Fruit fly (Drosophila melanogaster) whole organism, embryonic: ENCODE results near the gene CG8944.
A peak's percentile ranks its signal among the peaks of the same experiment; 100 is the strongest.

Source experiments
- Antp ChIP-seq: fragments of 200-800 bp; sonication (Bioruptor generic); optimal IDR thresholded peaks from 3 replicates; lab custom pipeline; 2016; ENCODE audit warnings: missing biosample characterization, missing genetic modification characterization
- B-H2 ChIP-seq: fragments of 200-800 bp; sonication (Bioruptor generic); optimal IDR thresholded peaks from 2 replicates; lab custom pipeline; 2018; ENCODE audit warnings: missing biosample characterization, mild to moderate bottlenecking, missing genetic modification characterization
- Blimp-1 ChIP-seq: fragments of 200-800 bp; sonication (Bioruptor generic); optimal IDR thresholded peaks from 3 replicates; lab custom pipeline; 2018; ENCODE audit warnings: missing biosample characterization, missing genetic modification characterization, mild to moderate bottlenecking, moderate library complexity, missing genetic modification reagents
- CG10462 ChIP-seq: fragments of 200-800 bp; sonication (Bioruptor generic); optimal IDR thresholded peaks from 2 replicates; lab custom pipeline; 2016; ENCODE audit warnings: missing biosample characterization, missing genetic modification characterization
- CG13424 ChIP-seq: fragments of 200-800 bp; sonication (Bioruptor generic); optimal IDR thresholded peaks from 2 replicates; lab custom pipeline; 2019; ENCODE audit warnings: missing biosample characterization, mild to moderate bottlenecking, missing genetic modification characterization, moderate library complexity
- CG13894 ChIP-seq: fragments of 200-800 bp; sonication (Bioruptor generic); optimal IDR thresholded peaks from 3 replicates; lab custom pipeline; 2018; ENCODE audit warnings: missing biosample characterization, mild to moderate bottlenecking, missing genetic modification characterization, moderate library complexity
- CG15514 ChIP-seq: fragments of 200-800 bp; sonication (Bioruptor generic); optimal IDR thresholded peaks from 3 replicates; lab custom pipeline; 2017; ENCODE audit warnings: missing biosample characterization, missing genetic modification characterization, mild to moderate bottlenecking, moderate library complexity, missing genetic modification reagents
- CG15601 ChIP-seq: fragments of 200-800 bp; sonication (Bioruptor generic); optimal IDR thresholded peaks from 3 replicates; lab custom pipeline; 2019; ENCODE audit warnings: missing biosample characterization, mild to moderate bottlenecking, missing genetic modification characterization, moderate library complexity
- CG15696 ChIP-seq: fragments of 200-800 bp; sonication (Bioruptor generic); optimal IDR thresholded peaks from 2 replicates; lab custom pipeline; 2019; ENCODE audit warnings: missing biosample characterization, mild to moderate bottlenecking, missing genetic modification characterization, moderate library complexity
- CG17186 ChIP-seq: fragments of 200-800 bp; sonication (Bioruptor generic); optimal IDR thresholded peaks from 3 replicates; lab custom pipeline; 2017; ENCODE audit warnings: missing biosample characterization, missing genetic modification reagents, missing genetic modification characterization
- CG17802 ChIP-seq: fragments of 200-800 bp; sonication (Bioruptor generic); optimal IDR thresholded peaks from 2 replicates; lab custom pipeline; 2018; ENCODE audit warnings: missing biosample characterization, mild to moderate bottlenecking, missing genetic modification characterization, moderate library complexity
- CG18262 ChIP-seq: fragments of 200-800 bp; optimal IDR thresholded peaks from 3 replicates; lab custom pipeline; 2019; ENCODE audit warnings: missing biosample characterization, mild to moderate bottlenecking, missing genetic modification characterization, moderate library complexity
- CG18599 ChIP-seq: fragments of 200-800 bp; sonication (Bioruptor generic); optimal IDR thresholded peaks from 3 replicates; lab custom pipeline; 2017; ENCODE audit warnings: missing biosample characterization, missing genetic modification characterization, mild to moderate bottlenecking, moderate library complexity, missing genetic modification reagents
- CG2712 ChIP-seq: fragments of 200-800 bp; optimal IDR thresholded peaks from 3 replicates; lab custom pipeline; 2019; ENCODE audit warnings: missing biosample characterization, mild to moderate bottlenecking, missing genetic modification characterization, moderate library complexity
- CG3065 ChIP-seq: fragments of 200-800 bp; sonication (Bioruptor generic); optimal IDR thresholded peaks from 2 replicates; lab custom pipeline; 2016; ENCODE audit warnings: missing biosample characterization, missing genetic modification characterization
- CG3995 ChIP-seq: fragments of 200-800 bp; sonication (Bioruptor generic); optimal IDR thresholded peaks from 3 replicates; lab custom pipeline; 2016; ENCODE audit warnings: missing biosample characterization, missing genetic modification characterization
- CG4617 ChIP-seq: fragments of 200-800 bp; sonication (Bioruptor generic); optimal IDR thresholded peaks from 3 replicates; lab custom pipeline; 2016; ENCODE audit warnings: missing biosample characterization, missing genetic modification characterization, borderline replicate concordance
- CG6765 ChIP-seq: fragments of 200-800 bp; sonication (Bioruptor generic); optimal IDR thresholded peaks from 3 replicates; lab custom pipeline; 2017; ENCODE audit warnings: missing biosample characterization, mild to moderate bottlenecking, missing genetic modification characterization
- CG7963 ChIP-seq: fragments of 200-800 bp; sonication (Bioruptor generic); IDR thresholded peaks from 3 replicates; pipeline ENCODE4 v1.3.6; 2022; ENCODE audit warnings: missing biosample characterization, missing genetic modification characterization; ENCODE audit not compliant: partially characterized antibody
- CG9876 ChIP-seq: fragments of 200-800 bp; sonication (Bioruptor generic); optimal IDR thresholded peaks from 2 replicates; lab custom pipeline; 2016; ENCODE audit warnings: missing biosample characterization, missing genetic modification characterization
- CTCF ChIP-seq: fragments of 200-800 bp; sonication (Bioruptor generic); optimal IDR thresholded peaks from 2 replicates; lab custom pipeline; 2017; ENCODE audit warnings: missing biosample characterization, mild to moderate bottlenecking, missing genetic modification characterization, moderate library complexity
- Deaf1 ChIP-seq: fragments of 200-800 bp; optimal IDR thresholded peaks from 3 replicates; lab custom pipeline; 2019; ENCODE audit warnings: missing biosample characterization, mild to moderate bottlenecking, missing genetic modification characterization, moderate library complexity
- Doc2 ChIP-seq: fragments of 200-800 bp; sonication (Bioruptor generic); IDR thresholded peaks from 2 replicates; pipeline ENCODE4 v1.3.6; 2022; ENCODE audit warnings: missing biosample characterization, missing genetic modification characterization
- E2f2 ChIP-seq: fragments of 200-800 bp; sonication (Bioruptor generic); IDR thresholded peaks from 2 replicates; pipeline ENCODE4 v1.3.6; 2022; ENCODE audit warnings: missing biosample characterization, missing genetic modification characterization
- Max ChIP-seq: fragments of 200-800 bp; sonication (Bioruptor generic); optimal IDR thresholded peaks from 2 replicates; lab custom pipeline; 2016; ENCODE audit warnings: missing biosample characterization, mild to moderate bottlenecking, missing genetic modification characterization
- Opbp ChIP-seq: fragments of 200-800 bp; sonication (Bioruptor generic); IDR thresholded peaks from 3 replicates; pipeline ENCODE4 v1.3.6; 2022; ENCODE audit warnings: missing biosample characterization, missing genetic modification characterization; ENCODE audit not compliant: partially characterized antibody
- Pdp1 ChIP-seq, 2 experiments: fragments of 200-800 bp; sonication (Bioruptor generic); optimal IDR thresholded peaks; 3 replicates each; lab custom pipeline; 2016; ENCODE audit warnings: missing biosample characterization in 2 of 2, missing genetic modification characterization in 2 of 2, mild to moderate bottlenecking in 1 of 2, moderate library complexity in 1 of 2
- Ptx1 ChIP-seq: fragments of 200-800 bp; sonication (Bioruptor generic); IDR thresholded peaks from 2 replicates; pipeline ENCODE4 v1.3.6; 2022; ENCODE audit warnings: missing biosample characterization, missing genetic modification characterization
- Scr ChIP-seq: fragments of 200-800 bp; sonication (Bioruptor generic); IDR thresholded peaks from 2 replicates; pipeline ENCODE4 v1.3.6; 2022; ENCODE audit warnings: missing biosample characterization, missing genetic modification characterization; ENCODE audit not compliant: partially characterized antibody
- Spps ChIP-seq: fragments of 200-800 bp; sonication (Bioruptor generic); optimal IDR thresholded peaks from 2 replicates; lab custom pipeline; 2018; ENCODE audit warnings: missing biosample characterization, mild to moderate bottlenecking, missing genetic modification characterization
- Stat92E ChIP-seq, 3 experiments: fragments of >200 bp in 2 of 3; fragments of 200-800 bp in 1 of 3; sonication (Bioruptor generic) in 1 of 3; optimal IDR thresholded peaks; 2 replicates each; lab custom pipeline; 2017 to 2019; ENCODE audit warnings: missing biosample characterization in 3 of 3, missing genetic modification characterization in 3 of 3, mild to moderate bottlenecking in 1 of 3, moderate library complexity in 1 of 3
- Xbp1 ChIP-seq: fragments of 200-800 bp; sonication (Bioruptor generic); optimal IDR thresholded peaks from 3 replicates; lab custom pipeline; 2016; ENCODE audit warnings: missing biosample characterization, mild to moderate bottlenecking, missing genetic modification characterization
- amos ChIP-seq: fragments of 200-800 bp; sonication (Bioruptor generic); IDR thresholded peaks from 2 replicates; pipeline ENCODE4 v1.3.6; 2022; ENCODE audit warnings: missing biosample characterization, missing genetic modification characterization; ENCODE audit not compliant: partially characterized antibody
- aop ChIP-seq: fragments of 200-800 bp; sonication (Bioruptor generic); IDR thresholded peaks from 2 replicates; pipeline ENCODE4 v1.3.6; 2022; ENCODE audit warnings: missing biosample characterization, missing genetic modification characterization
- bbx ChIP-seq: fragments of 200-800 bp; sonication (Bioruptor generic); IDR thresholded peaks from 2 replicates; pipeline ENCODE4 v1.3.6; 2022; ENCODE audit warnings: missing biosample characterization, missing genetic modification characterization; ENCODE audit not compliant: partially characterized antibody
- chinmo ChIP-seq: fragments of 200-800 bp; sonication (Bioruptor generic); IDR thresholded peaks from 4 replicates; pipeline ENCODE4 v1.3.6; 2022; ENCODE audit warnings: missing biosample characterization, missing genetic modification characterization; ENCODE audit not compliant: partially characterized antibody
- chn ChIP-seq: fragments of 200-800 bp; sonication (Bioruptor generic); optimal IDR thresholded peaks from 2 replicates; lab custom pipeline; 2016; ENCODE audit warnings: missing biosample characterization, missing genetic modification characterization
- corto ChIP-seq: fragments of 200-800 bp; sonication (Bioruptor generic); optimal IDR thresholded peaks from 2 replicates; lab custom pipeline; 2016; ENCODE audit warnings: missing biosample characterization, mild to moderate bottlenecking, missing genetic modification characterization, moderate library complexity
- dan ChIP-seq: fragments of 200-800 bp; sonication (Bioruptor generic); IDR thresholded peaks from 2 replicates; pipeline ENCODE4 v1.3.6; 2022; ENCODE audit warnings: missing biosample characterization, missing genetic modification characterization
- dm ChIP-seq: fragments of 200-800 bp; sonication (Bioruptor generic); optimal IDR thresholded peaks from 3 replicates; lab custom pipeline; 2016; ENCODE audit warnings: missing biosample characterization, missing genetic modification characterization
- ftz-f1 ChIP-seq: fragments of 200-800 bp; sonication (Bioruptor generic); optimal IDR thresholded peaks from 2 replicates; lab custom pipeline; 2016; ENCODE audit warnings: missing biosample characterization, missing genetic modification characterization
- gsb ChIP-seq: fragments of 200-800 bp; sonication (Bioruptor generic); IDR thresholded peaks from 2 replicates; pipeline ENCODE4 v1.3.6; 2022; ENCODE audit warnings: missing biosample characterization, missing genetic modification characterization
- h ChIP-seq: fragments of >200 bp; optimal IDR thresholded peaks from 2 replicates; lab custom pipeline; 2017
- ken ChIP-seq: fragments of 200-800 bp; sonication (Bioruptor generic); IDR thresholded peaks from 3 replicates; pipeline ENCODE4 v1.3.6; 2022; ENCODE audit warnings: missing biosample characterization, missing genetic modification characterization
- peb ChIP-seq: fragments of 200-800 bp; sonication (Bioruptor generic); IDR thresholded peaks from 2 replicates; pipeline ENCODE4 v1.3.6; 2022; ENCODE audit warnings: missing biosample characterization, missing genetic modification characterization
- pros ChIP-seq: fragments of 200-800 bp; sonication (Bioruptor generic); optimal IDR thresholded peaks from 3 replicates; lab custom pipeline; 2019; ENCODE audit warnings: missing biosample characterization, mild to moderate bottlenecking, missing genetic modification characterization, moderate library complexity
- psq ChIP-seq: fragments of 200-800 bp; sonication (Bioruptor generic); optimal IDR thresholded peaks from 2 replicates; lab custom pipeline; 2017; ENCODE audit warnings: missing biosample characterization, missing genetic modification characterization
- slp2 ChIP-seq: fragments of 200-800 bp; sonication (Bioruptor generic); optimal IDR thresholded peaks from 2 replicates; lab custom pipeline; 2016; ENCODE audit warnings: missing biosample characterization, missing genetic modification characterization
- sug ChIP-seq: fragments of 200-800 bp; optimal IDR thresholded peaks from 2 replicates; lab custom pipeline; 2019; ENCODE audit warnings: missing biosample characterization, mild to moderate bottlenecking, missing genetic modification characterization, moderate library complexity

The CG8944 gene

dm6 chrX:15756018-15756417 lies 10.0 kb upstream of the CG8944 start, which contains the start of gene CG8260:
Gene CG8260, plus strand, starts transcription at chrX:15756318.
- no peak for TF ChIP-seq pros (GFP tag; lab: Kevin White, UChicago)
- TF ChIP-seq CG6765 = no peak

dm6 chrX:15748945-15749344 lies 2.9 kb upstream of the CG8944 start, which contains the start of gene Mvd:
Gene Mvd, plus strand, starts transcription at chrX:15749166.
- TF ChIP-seq amos = peak; percentile 18; the same call in 1 of the 2 replicates
- TF ChIP-seq Spps (tag; lab: Kevin White, UChicago) = no peak
- TF ChIP-seq aop (GFP tag; lab: Robert Waterston, UW) = no peak
- no peak for TF ChIP-seq CG3065 (GFP tag; lab: Kevin White, UChicago)
- no peak for TF ChIP-seq CG17802 (tag; lab: Kevin White, UChicago)
- peak; percentile 10 for TF ChIP-seq B-H2 (GFP tag; lab: Kevin White, UChicago)
- no peak for TF ChIP-seq psq (GFP tag; lab: Kevin White, UChicago)
- peak; percentile 14 for TF ChIP-seq Xbp1 (GFP tag; lab: Kevin White, UChicago)
- TF ChIP-seq Scr (GFP tag; lab: Robert Waterston, UW) = 0 out of 2 replicates have a peak, but pooled peaks have one; percentile 15
- TF ChIP-seq CG2712 (tag; lab: Kevin White, UChicago) = peak; percentile 45
- TF ChIP-seq Max (GFP tag; lab: Kevin White, UChicago) = peak; percentile 11
- no peak for TF ChIP-seq Doc2 (GFP tag; lab: Robert Waterston, UW)
- TF ChIP-seq CG13894 (tag; lab: Kevin White, UChicago) = no peak
- TF ChIP-seq h (lab: Kevin White, UChicago) = no peak
- no peak for TF ChIP-seq slp2 (GFP tag; lab: Kevin White, UChicago)
- peak; percentile 68 for TF ChIP-seq CTCF (GFP tag; lab: Kevin White, UChicago)
- no peak for TF ChIP-seq gsb
- no peak for TF ChIP-seq Antp (GFP tag; lab: Kevin White, UChicago)
- TF ChIP-seq Blimp-1 (GFP tag; lab: Kevin White, UChicago) = peak; percentile 68
- peak; percentile 46 for TF ChIP-seq dm (GFP tag; lab: Kevin White, UChicago)
- no peak for TF ChIP-seq CG15696 (tag; lab: Kevin White, UChicago)
- TF ChIP-seq Ptx1 (GFP tag; lab: Robert Waterston, UW) = no peak
- TF ChIP-seq CG15601 (tag; lab: Kevin White, UChicago) = peak; percentile 27
- TF ChIP-seq peb (GFP tag; lab: Robert Waterston, UW) = no peak
- TF ChIP-seq CG9876 (GFP tag; lab: Kevin White, UChicago) = no peak
- peak in 1 of 2 experiments; percentile 46 for TF ChIP-seq Pdp1 (GFP tag; optimal IDR thresholded peaks at IDR 0.05; lab: Kevin White, UChicago)
- TF ChIP-seq bbx (GFP tag; lab: Robert Waterston, UW) = peak; percentile 45
- TF ChIP-seq Stat92E (GFP tag; optimal IDR thresholded peaks at IDR 0.05; lab: Kevin White, UChicago) = peak in 1 of 3 experiments; percentile 3
- peak; percentile 26 for TF ChIP-seq CG17186 (GFP tag; lab: Kevin White, UChicago)
- TF ChIP-seq ftz-f1 (GFP tag; lab: Kevin White, UChicago) = peak; percentile 15
- TF ChIP-seq CG15514 = peak; percentile 81
- no peak for TF ChIP-seq CG13424 (tag; lab: Kevin White, UChicago)
- TF ChIP-seq sug (tag; lab: Kevin White, UChicago) = peak; percentile 35
- TF ChIP-seq Opbp = peak; percentile 69
- TF ChIP-seq chn (GFP tag; lab: Kevin White, UChicago) = no peak
- TF ChIP-seq CG10462 (GFP tag; lab: Kevin White, UChicago) = no peak
- TF ChIP-seq CG18262 (tag; lab: Kevin White, UChicago) = no peak
- no peak for TF ChIP-seq corto
- TF ChIP-seq CG3995 (GFP tag; lab: Kevin White, UChicago) = peak; percentile 89
- TF ChIP-seq CG7963 = no peak
- no peak for TF ChIP-seq CG18599 (GFP tag; lab: Kevin White, UChicago)
- peak; percentile 58 for TF ChIP-seq E2f2
- TF ChIP-seq CG4617 (GFP tag; lab: Kevin White, UChicago) = peak; percentile 18
- TF ChIP-seq dan (GFP tag; lab: Robert Waterston, UW) = no peak
- TF ChIP-seq ken = peak; percentile 6; the same call in 1 of the 3 replicates
- no peak for TF ChIP-seq Deaf1 (tag; lab: Kevin White, UChicago)
- TF ChIP-seq chinmo = 0 out of 4 replicates have a peak, but pooled peaks have one; percentile 37
